Fruit fly (Drosophila melanogaster): ENCODE data around the gene Las.

Gene Las

dm6 chr3L:20436069-20436468 lies 3.9 kb upstream of the Las start, which contains the start of the genes mRpL15 and CtIP (continued):
- TF ChIP-seq CHES-1-like (GFP tag; optimal IDR thresholded peaks at IDR 0.05) (no peak), CG14710 (tag; optimal IDR thresholded peaks at IDR 0.05) (peak; percentile 11), Sry-δ (GFP tag; optimal IDR thresholded peaks at IDR 0.05) (peak; percentile 39), CG1529 (GFP tag; optimal IDR thresholded peaks at IDR 0.05) (no peak), CG11504 (tag; optimal IDR thresholded peaks at IDR 0.05) (no peak), Bgb (GFP tag; IDR thresholded peaks at IDR 0.05; ENCODE audit: partially characterized antibody) (peak; percentile 39; the same call in 1 of the 2 replicates), prd (optimal IDR thresholded peaks at IDR 0.05) (no peak), prd (GFP tag; IDR thresholded peaks at IDR 0.05) (no peak), cad (GFP tag; optimal IDR thresholded peaks at IDR 0.05) (no peak), corto (GFP tag; optimal IDR thresholded peaks at IDR 0.05) (no peak), schlank (tag; optimal IDR thresholded peaks at IDR 0.05) (no peak), ac (GFP tag; optimal IDR thresholded peaks at IDR 0.05) (no peak), CG3838 (GFP tag; optimal IDR thresholded peaks at IDR 0.05) (no peak), CG6765 (GFP tag; optimal IDR thresholded peaks at IDR 0.05) (no peak), CG10267 (tag; optimal IDR thresholded peaks at IDR 0.05) (peak; percentile 26), otp (GFP tag; IDR thresholded peaks at IDR 0.05) (no peak), CG10147 (GFP tag; optimal IDR thresholded peaks at IDR 0.05) (no peak), al (GFP tag; IDR thresholded peaks at IDR 0.05) (no peak), slp2 (GFP tag; optimal IDR thresholded peaks at IDR 0.05) (no peak), h (optimal IDR thresholded peaks at IDR 0.05) (no peak), Ets65A (GFP tag) (no peak), vfl (GFP tag; optimal IDR thresholded peaks at IDR 0.05) (no peak), NK7.1 (GFP tag; optimal IDR thresholded peaks at IDR 0.05) (no peak), gro (GFP tag; optimal IDR thresholded peaks at IDR 0.05) (no peak), CG2712 (tag; optimal IDR thresholded peaks at IDR 0.05) (peak; percentile 11), CG34224 (GFP tag; IDR thresholded peaks at IDR 0.05; ENCODE audit: partially characterized antibody) (peak; percentile 26; the same call in 1 of the 3 replicates), CG18262 (tag; optimal IDR thresholded peaks at IDR 0.05) (no peak), CG18011 (GFP tag; optimal IDR thresholded peaks at IDR 0.05) (no peak), Mrtf (GFP tag; IDR thresholded peaks at IDR 0.05) (no peak), CG13123 (GFP tag; optimal IDR thresholded peaks at IDR 0.05) (no peak), CG4424 (GFP tag; optimal IDR thresholded peaks at IDR 0.05) (no peak), CG17568 (GFP tag; optimal IDR thresholded peaks at IDR 0.05) (no peak), zf30C (GFP tag; optimal IDR thresholded peaks at IDR 0.05) (no peak), CG14441 (GFP tag; IDR thresholded peaks at IDR 0.05) (no peak), CG30403 (GFP tag; optimal IDR thresholded peaks at IDR 0.05) (no peak), CG8089 (GFP tag; optimal IDR thresholded peaks at IDR 0.05) (no peak), Doc2 (GFP tag; IDR thresholded peaks at IDR 0.05) (no peak), BEAF-32 (GFP tag; optimal IDR thresholded peaks at IDR 0.05) (peak; percentile 43), CG11560 (tag; IDR thresholded peaks at IDR 0.05) (no peak), CG30020 (tag; optimal IDR thresholded peaks at IDR 0.05) (peak; percentile 13), CG12071 (GFP tag; optimal IDR thresholded peaks at IDR 0.05) (no peak), dati (GFP tag; IDR thresholded peaks at IDR 0.05) (no peak), CG2202 (tag; optimal IDR thresholded peaks at IDR 0.05) (no peak), CG11398 (GFP tag; optimal IDR thresholded peaks at IDR 0.05) (no peak), CG13894 (tag; optimal IDR thresholded peaks at IDR 0.05) (no peak), gem (tag; optimal IDR thresholded peaks at IDR 0.05) (no peak), CG16813 (GFP tag; IDR thresholded peaks at IDR 0.05; ENCODE audit: partially characterized antibody) (no peak), Mad (GFP tag; optimal IDR thresholded peaks at IDR 0.05) (no peak), CG18599 (GFP tag; optimal IDR thresholded peaks at IDR 0.05) (no peak), Blimp-1 (GFP tag; optimal IDR thresholded peaks at IDR 0.05) (no peak), CG10565 (GFP tag; optimal IDR thresholded peaks at IDR 0.05) (no peak), Drgx (GFP tag; IDR thresholded peaks at IDR 0.05) (no peak)

Data from whole organism, embryonic.